Fruit fly (Drosophila melanogaster) whole organism, embryonic: ENCODE measurements around the gene ClpX.

Experiments used
- Atf6 ChIP-seq: fragments of 200-800 bp; sonication (Bioruptor generic); IDR thresholded peaks from 2 replicates; pipeline ENCODE4 v1.3.6; 2022; ENCODE audit warnings: missing biosample characterization, missing genetic modification characterization
- CG13424 ChIP-seq: fragments of 200-800 bp; sonication (Bioruptor generic); optimal IDR thresholded peaks from 2 replicates; lab custom pipeline; 2019; ENCODE audit warnings: missing biosample characterization, mild to moderate bottlenecking, missing genetic modification characterization, moderate library complexity
- CG1529 ChIP-seq: fragments of 200-800 bp; sonication (Bioruptor generic); optimal IDR thresholded peaks from 3 replicates; lab custom pipeline; 2018; ENCODE audit warnings: missing biosample characterization, missing genetic modification characterization
- CG17385 ChIP-seq: fragments of 200-800 bp; sonication (Bioruptor generic); optimal IDR thresholded peaks from 3 replicates; lab custom pipeline; 2018; ENCODE audit warnings: missing biosample characterization, mild to moderate bottlenecking, missing genetic modification characterization
- CG31388 ChIP-seq: fragments of 200-800 bp; sonication (Bioruptor generic); optimal IDR thresholded peaks from 2 replicates; lab custom pipeline; 2016; ENCODE audit warnings: missing biosample characterization, missing genetic modification characterization
- CG6765 ChIP-seq: fragments of 200-800 bp; sonication (Bioruptor generic); optimal IDR thresholded peaks from 3 replicates; lab custom pipeline; 2017; ENCODE audit warnings: missing biosample characterization, mild to moderate bottlenecking, missing genetic modification characterization
- CG6854 ChIP-seq: fragments of 200-800 bp; sonication (Bioruptor generic); optimal IDR thresholded peaks from 3 replicates; lab custom pipeline; 2017; ENCODE audit warnings: missing biosample characterization, mild to moderate bottlenecking, missing genetic modification characterization
- Kr ChIP-seq: fragments of 200-800 bp; sonication (Bioruptor generic); optimal IDR thresholded peaks from 2 replicates; lab custom pipeline; 2017; ENCODE audit warnings: missing biosample characterization, mild to moderate bottlenecking, missing genetic modification characterization
- exex ChIP-seq: fragments of 200-800 bp; sonication (Bioruptor generic); optimal IDR thresholded peaks from 4 replicates; lab custom pipeline; 2018; ENCODE audit warnings: missing biosample characterization, mild to moderate bottlenecking, missing genetic modification characterization, moderate library complexity
- stwl ChIP-seq: fragments of 200-800 bp; sonication (Bioruptor generic); optimal IDR thresholded peaks from 3 replicates; lab custom pipeline; 2018; ENCODE audit warnings: missing biosample characterization, mild to moderate bottlenecking, missing genetic modification characterization, moderate library complexity

- no peak for TF ChIP-seq CG13424
- TF ChIP-seq Atf6 (GFP tag; lab: Robert Waterston, UW): no peak
- no peak for TF ChIP-seq CG6765 (GFP tag; lab: Kevin White, UChicago)
- TF ChIP-seq CG6854 (GFP tag; lab: Kevin White, UChicago): no peak
- TF ChIP-seq CG17385 (GFP tag; lab: Kevin White, UChicago): no peak
- TF ChIP-seq stwl (tag; lab: Kevin White, UChicago): no peak
- TF ChIP-seq exex (tag; lab: Kevin White, UChicago): no peak
- no peak for TF ChIP-seq CG31388 (GFP tag; lab: Kevin White, UChicago)
- no peak for TF ChIP-seq Kr (GFP tag; lab: Kevin White, UChicago)
- no peak for TF ChIP-seq CG1529 (GFP tag; lab: Kevin White, UChicago)
Observed at dm6 chr3R:19935777-19936125, 32.3 kb upstream of the ClpX start.
